Worm (Caenorhabditis elegans) whole organism, L2 larva: ENCODE results near the gene F21D12.2.

Source experiments
- C34F6.9 ChIP-seq: fragments of 150-350 bp; optimal IDR thresholded peaks from 2 replicates; lab custom pipeline; 2014; ENCODE audit warnings: missing biosample characterization, missing genetic modification characterization
- F13H6.1 ChIP-seq: sonication (generic microtip); optimal IDR thresholded peaks from 2 replicates; lab custom pipeline; 2016; ENCODE audit warnings: missing genetic modification characterization, missing compliant biosample characterization
- R02D3.7 ChIP-seq: fragments of 150-350 bp; optimal IDR thresholded peaks from 2 replicates; lab custom pipeline; 2014; ENCODE audit warnings: missing biosample characterization, missing genetic modification characterization
- Y55F3AM.14 ChIP-seq: fragments of 200-800 bp; sonication (Bioruptor generic); optimal IDR thresholded peaks from 2 replicates; lab custom pipeline; 2018; ENCODE audit warnings: mild to moderate bottlenecking, missing genetic modification characterization, missing compliant biosample characterization
- ZK546.5 ChIP-seq: sonication (generic microtip); optimal IDR thresholded peaks from 2 replicates; lab custom pipeline; 2017; ENCODE audit warnings: missing biosample characterization, missing genetic modification characterization
- alr-1 ChIP-seq: fragments of 150-350 bp; optimal IDR thresholded peaks from 2 replicates; lab custom pipeline; 2014; ENCODE audit warnings: missing biosample characterization, missing genetic modification characterization
- aly-2 ChIP-seq: fragments of 150-350 bp; optimal IDR thresholded peaks from 2 replicates; lab custom pipeline; 2014; ENCODE audit warnings: missing biosample characterization, missing genetic modification characterization
- ama-1 ChIP-seq: fragments of 150-350 bp; optimal IDR thresholded peaks from 2 replicates; lab custom pipeline; 2018; ENCODE audit warnings: inconsistent platforms
- blmp-1 ChIP-seq: sonication (generic microtip); optimal IDR thresholded peaks from 2 replicates; lab custom pipeline; 2017; ENCODE audit warnings: missing genetic modification characterization, mild to moderate bottlenecking, missing compliant biosample characterization, antibody characterized with exemption, moderate library complexity; ENCODE audit not compliant: insufficient read depth
- ceh-16 ChIP-seq: fragments of 150-350 bp; optimal IDR thresholded peaks from 2 replicates; lab custom pipeline; 2014; ENCODE audit warnings: missing biosample characterization, missing genetic modification characterization
- ceh-82 ChIP-seq: fragments of 150-350 bp; optimal IDR thresholded peaks from 2 replicates; lab custom pipeline; 2014; ENCODE audit warnings: missing biosample characterization, missing genetic modification characterization
- crh-2 ChIP-seq: sonication (generic microtip); optimal IDR thresholded peaks from 2 replicates; lab custom pipeline; 2017; ENCODE audit warnings: missing biosample characterization, missing genetic modification characterization
- dmd-4 ChIP-seq: sonication (generic microtip); optimal IDR thresholded peaks from 2 replicates; lab custom pipeline; 2017; ENCODE audit warnings: missing biosample characterization, missing genetic modification characterization
- egl-27 ChIP-seq: sonication (generic microtip); optimal IDR thresholded peaks from 3 replicates; lab custom pipeline; 2017; ENCODE audit warnings: missing biosample characterization, missing genetic modification reagents, missing genetic modification characterization
- elt-1 ChIP-seq: fragments of 150-350 bp; optimal IDR thresholded peaks from 2 replicates; lab custom pipeline; 2014; ENCODE audit warnings: missing biosample characterization, missing genetic modification characterization
- elt-3 ChIP-seq: sonication (generic microtip); optimal IDR thresholded peaks from 2 replicates; lab custom pipeline; 2017; ENCODE audit warnings: missing biosample characterization, missing genetic modification characterization
- fos-1 ChIP-seq: fragments of 150-350 bp; optimal IDR thresholded peaks from 2 replicates; lab custom pipeline; 2014; ENCODE audit warnings: missing biosample characterization, missing genetic modification characterization
- gmeb-1 ChIP-seq: fragments of 150-350 bp; optimal IDR thresholded peaks from 2 replicates; lab custom pipeline; 2014; ENCODE audit warnings: missing biosample characterization, missing genetic modification characterization
- lin-11 ChIP-seq: fragments of 150-350 bp; sonication (generic microtip); optimal IDR thresholded peaks from 2 replicates; lab custom pipeline; 2014; ENCODE audit warnings: missing biosample characterization, missing genetic modification characterization, inconsistent platforms, mixed read lengths
- lin-13 ChIP-seq: fragments of 150-350 bp; optimal IDR thresholded peaks from 2 replicates; lab custom pipeline; 2014; ENCODE audit warnings: missing biosample characterization, missing genetic modification reagents, missing genetic modification characterization
- lin-39 ChIP-seq: fragments of 150-350 bp; optimal IDR thresholded peaks from 2 replicates; lab custom pipeline; 2014; ENCODE audit warnings: missing biosample characterization, missing genetic modification reagents, missing genetic modification characterization
- lsy-2 ChIP-seq, 2 experiments: fragments of 150-350 bp in 1 of 2; sonication (generic microtip) in 1 of 2; optimal IDR thresholded peaks; 2 replicates each; lab custom pipeline; 2014 to 2017; ENCODE audit warnings: missing biosample characterization in 2 of 2, missing genetic modification characterization in 2 of 2
- mab-5 ChIP-seq: fragments of 150-350 bp; optimal IDR thresholded peaks from 2 replicates; lab custom pipeline; 2014; ENCODE audit warnings: missing biosample characterization, missing genetic modification characterization
- mbf-1 ChIP-seq: sonication (generic microtip); optimal IDR thresholded peaks from 2 replicates; lab custom pipeline; 2017; ENCODE audit warnings: missing biosample characterization, missing genetic modification characterization
- mdl-1 ChIP-seq, 2 experiments: fragments of 150-350 bp in 1 of 2; sonication (generic microtip) in 1 of 2; optimal IDR thresholded peaks; 2 replicates each; lab custom pipeline; 2017; ENCODE audit warnings: missing biosample characterization in 2 of 2, missing genetic modification characterization in 2 of 2
- nhr-10 ChIP-seq: sonication (generic microtip); optimal IDR thresholded peaks from 2 replicates; lab custom pipeline; 2017; ENCODE audit warnings: missing biosample characterization, missing genetic modification characterization
- nhr-11 ChIP-seq: fragments of 150-350 bp; optimal IDR thresholded peaks from 2 replicates; lab custom pipeline; 2014; ENCODE audit warnings: missing biosample characterization, missing genetic modification characterization
- nhr-12 ChIP-seq: fragments of 150-350 bp; optimal IDR thresholded peaks from 2 replicates; lab custom pipeline; 2014; ENCODE audit warnings: missing biosample characterization, missing genetic modification characterization
- nhr-129 ChIP-seq: fragments of 150-350 bp; optimal IDR thresholded peaks from 2 replicates; lab custom pipeline; 2014; ENCODE audit warnings: missing biosample characterization, missing genetic modification characterization
- nhr-21 ChIP-seq: fragments of 150-350 bp; optimal IDR thresholded peaks from 2 replicates; lab custom pipeline; 2014; ENCODE audit warnings: missing biosample characterization, missing genetic modification characterization
- nhr-23 ChIP-seq: fragments of 150-350 bp; optimal IDR thresholded peaks from 2 replicates; lab custom pipeline; 2014; ENCODE audit warnings: missing biosample characterization, missing genetic modification reagents, missing genetic modification characterization
- nhr-237 ChIP-seq: fragments of 150-350 bp; optimal IDR thresholded peaks from 2 replicates; lab custom pipeline; 2014; ENCODE audit warnings: missing biosample characterization, missing genetic modification characterization
- nhr-25 ChIP-seq: fragments of 150-350 bp; sonication (generic microtip); optimal IDR thresholded peaks from 3 replicates; lab custom pipeline; 2014; ENCODE audit warnings: missing biosample characterization, missing genetic modification characterization
- nhr-6 ChIP-seq: fragments of 150-350 bp; optimal IDR thresholded peaks from 2 replicates; lab custom pipeline; 2014; ENCODE audit warnings: missing biosample characterization, missing genetic modification characterization
- nhr-77 ChIP-seq: fragments of 150-350 bp; optimal IDR thresholded peaks from 2 replicates; lab custom pipeline; 2014; ENCODE audit warnings: missing biosample characterization, missing genetic modification characterization
- peb-1 ChIP-seq: fragments of 150-350 bp; optimal IDR thresholded peaks from 2 replicates; lab custom pipeline; 2014; ENCODE audit warnings: missing biosample characterization, missing genetic modification characterization
- sem-4 ChIP-seq: fragments of 150-350 bp; optimal IDR thresholded peaks from 2 replicates; lab custom pipeline; 2014; ENCODE audit warnings: missing biosample characterization, missing genetic modification reagents, missing genetic modification characterization
- skn-1 ChIP-seq: sonication (generic microtip); optimal IDR thresholded peaks from 2 replicates; lab custom pipeline; 2017; ENCODE audit warnings: missing biosample characterization, missing genetic modification characterization
- sma-3 ChIP-seq: sonication (generic microtip); optimal IDR thresholded peaks from 2 replicates; lab custom pipeline; 2016; ENCODE audit warnings: missing genetic modification reagents, missing genetic modification characterization, missing compliant biosample characterization
- sma-9 ChIP-seq, 2 experiments: fragments of 150-350 bp in 1 of 2; sonication (generic microtip) in 1 of 2; optimal IDR thresholded peaks; 2 replicates each; lab custom pipeline; 2014 to 2016; ENCODE audit warnings: missing genetic modification characterization in 2 of 2, mild to moderate bottlenecking in 1 of 2, missing biosample characterization in 1 of 2, missing compliant biosample characterization in 1 of 2, missing genetic modification reagents in 1 of 2, moderate library complexity in 1 of 2
- snpc-4 ChIP-seq: fragments of 150-350 bp; optimal IDR thresholded peaks from 2 replicates; lab custom pipeline; 2014; ENCODE audit warnings: missing biosample characterization, missing genetic modification characterization
- unc-39 ChIP-seq: fragments of 150-350 bp; optimal IDR thresholded peaks from 2 replicates; lab custom pipeline; 2014; ENCODE audit warnings: missing biosample characterization, missing genetic modification characterization
- unc-55 ChIP-seq: fragments of 150-350 bp; sonication (generic microtip); optimal IDR thresholded peaks from 3 replicates; lab custom pipeline; 2014; ENCODE audit warnings: missing biosample characterization, missing genetic modification reagents, missing genetic modification characterization
- unc-62 ChIP-seq: fragments of 150-350 bp; optimal IDR thresholded peaks from 2 replicates; lab custom pipeline; 2014; ENCODE audit warnings: missing biosample characterization, missing genetic modification reagents, missing genetic modification characterization
- zag-1 ChIP-seq: fragments of 150-350 bp; optimal IDR thresholded peaks from 2 replicates; lab custom pipeline; 2014; ENCODE audit warnings: missing biosample characterization, missing genetic modification characterization
- ztf-1 ChIP-seq: fragments of 200-800 bp; sonication (Bioruptor generic); conservative IDR thresholded peaks from 2 replicates; pipeline ENCODE4 v1.3.6; 2022; ENCODE audit warnings: missing genetic modification characterization, missing compliant biosample characterization
- ztf-11 ChIP-seq: sonication (generic microtip); optimal IDR thresholded peaks from 2 replicates; lab custom pipeline; 2017; ENCODE audit warnings: missing biosample characterization, missing genetic modification characterization
- ztf-4 ChIP-seq: fragments of 150-350 bp; optimal IDR thresholded peaks from 2 replicates; lab custom pipeline; 2014; ENCODE audit warnings: missing biosample characterization, missing genetic modification characterization

Gene F21D12.2

DNA sequence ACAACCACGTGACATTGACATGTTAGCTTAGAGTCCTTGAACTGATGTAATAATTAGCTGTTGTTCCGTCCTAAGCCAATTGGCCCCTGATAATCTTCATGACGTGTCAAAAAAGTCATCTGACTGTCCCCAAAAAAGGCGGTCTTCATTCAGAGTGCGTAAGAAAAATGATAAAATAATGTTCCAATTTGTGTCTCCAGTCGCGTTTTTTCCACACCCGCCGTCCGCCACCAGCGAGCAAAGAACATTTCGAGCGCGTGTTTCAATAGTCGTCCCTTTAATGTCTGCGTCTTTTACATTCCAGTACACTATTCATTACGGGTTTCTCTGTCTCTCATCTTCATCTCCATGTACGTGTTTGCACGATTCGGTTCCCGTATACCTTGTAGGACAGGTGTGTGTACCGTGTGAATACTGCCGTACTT, 19.9 kb downstream of the F21D12.2 start:
- TF ChIP-seq sma-3 (GFP tag; lab: Kevin White, UChicago) = peak; percentile 92
- TF ChIP-seq mbf-1 (tag; lab: Kevin White, UChicago) = no peak
- no peak for TF ChIP-seq R02D3.7
- no peak for TF ChIP-seq mab-5
- no peak for TF ChIP-seq ama-1
- TF ChIP-seq dmd-4 (tag; lab: Kevin White, UChicago) = no peak
- peak; percentile 55 for TF ChIP-seq lin-13
- TF ChIP-seq C34F6.9 (tag; lab: Kevin White, UChicago) = peak; percentile 70
- peak; percentile 72 for TF ChIP-seq ztf-4 (tag; lab: Kevin White, UChicago)
- TF ChIP-seq egl-27 = peak; percentile 75
- no peak for TF ChIP-seq aly-2 (tag; lab: Kevin White, UChicago)
- no peak for TF ChIP-seq elt-3 (tag; lab: Kevin White, UChicago)
- peak; percentile 40 for TF ChIP-seq nhr-6
- peak in 1 of 2 experiments; percentile 72 for TF ChIP-seq lsy-2 (tag; optimal IDR thresholded peaks at IDR 0.05; lab: Kevin White, UChicago)
- no peak for TF ChIP-seq nhr-77 (tag; lab: Kevin White, UChicago)
- no peak for TF ChIP-seq skn-1 (tag; lab: Kevin White, UChicago)
- TF ChIP-seq nhr-21 (tag; lab: Kevin White, UChicago) = no peak
- no peak for TF ChIP-seq nhr-11 (tag; lab: Kevin White, UChicago)
- no peak for TF ChIP-seq zag-1 (tag; lab: Kevin White, UChicago)
- TF ChIP-seq fos-1 (tag; lab: Kevin White, UChicago) = peak; percentile 75
- TF ChIP-seq nhr-25 (tag; lab: Kevin White, UChicago) = peak; percentile 95
- no peak for TF ChIP-seq elt-1 (tag; lab: Kevin White, UChicago)
- TF ChIP-seq ceh-16 (tag; lab: Kevin White, UChicago) = no peak
- no peak for TF ChIP-seq peb-1 (tag; lab: Kevin White, UChicago)
- TF ChIP-seq lin-11 = peak; percentile 54
- TF ChIP-seq nhr-23 = no peak
- peak; percentile 84 for TF ChIP-seq F13H6.1 (tag; lab: Kevin White, UChicago)
- TF ChIP-seq ZK546.5 (tag; lab: Kevin White, UChicago) = no peak
- TF ChIP-seq snpc-4 (tag; lab: Kevin White, UChicago) = peak; percentile 34
- no peak for TF ChIP-seq lin-39 (tag; lab: Kevin White, UChicago)
- peak; percentile 50 for TF ChIP-seq Y55F3AM.14 (GFP tag; lab: Kevin White, UChicago)
- TF ChIP-seq nhr-10 (tag; lab: Kevin White, UChicago) = no peak
- TF ChIP-seq alr-1 (tag; lab: Kevin White, UChicago) = no peak
- no peak for TF ChIP-seq ceh-82 (tag; lab: Kevin White, UChicago)
- no peak for TF ChIP-seq nhr-237 (tag; lab: Kevin White, UChicago)
- no peak for TF ChIP-seq ztf-1 (GFP tag; lab: Robert Waterston, UW)
- no peak for TF ChIP-seq ztf-11 (tag; lab: Kevin White, UChicago)
- peak; percentile 94 for TF ChIP-seq crh-2 (tag; lab: Kevin White, UChicago)
- peak; percentile 79 for TF ChIP-seq nhr-129
- peak; percentile 7 for TF ChIP-seq unc-62 (GFP tag; lab: Kevin White, UChicago)
- TF ChIP-seq sem-4 (tag; lab: Kevin White, UChicago) = peak; percentile 77
- TF ChIP-seq unc-39 (tag; lab: Kevin White, UChicago) = no peak
- TF ChIP-seq nhr-12 (tag; lab: Kevin White, UChicago) = peak; percentile 15
- TF ChIP-seq blmp-1 (tag; lab: Kevin White, UChicago) = peak; percentile 90
- TF ChIP-seq gmeb-1 (tag; lab: Kevin White, UChicago) = peak; percentile 59
- peak; percentile 73 for TF ChIP-seq unc-55
- TF ChIP-seq sma-9 (GFP tag; optimal IDR thresholded peaks at IDR 0.05; lab: Kevin White, UChicago) = peak; percentile 97
- TF ChIP-seq sma-9 (tag; optimal IDR thresholded peaks at IDR 0.05; lab: Kevin White, UChicago) = no peak
- TF ChIP-seq mdl-1 (tag; optimal IDR thresholded peaks at IDR 0.05; lab: Kevin White, UChicago) = peak; percentile 73 to 87
